Fruit fly (Drosophila melanogaster) ovary, adult (tissue): ENCODE results near the gene CG12519.
"Not testable (repeated sequence)": the region's sequence is repeated elsewhere in the genome, so short reads cannot be mapped to it uniquely, and the experiment has no call there.

Experiments
- CG17801 ChIP-seq: fragments of 200-800 bp; optimal IDR thresholded peaks from 2 replicates; lab custom pipeline; 2019; ENCODE audit warnings: missing biosample characterization, mild to moderate bottlenecking, missing genetic modification characterization, moderate library complexity; ENCODE audit not compliant: partially characterized antibody

The CG12519 gene

DNA sequence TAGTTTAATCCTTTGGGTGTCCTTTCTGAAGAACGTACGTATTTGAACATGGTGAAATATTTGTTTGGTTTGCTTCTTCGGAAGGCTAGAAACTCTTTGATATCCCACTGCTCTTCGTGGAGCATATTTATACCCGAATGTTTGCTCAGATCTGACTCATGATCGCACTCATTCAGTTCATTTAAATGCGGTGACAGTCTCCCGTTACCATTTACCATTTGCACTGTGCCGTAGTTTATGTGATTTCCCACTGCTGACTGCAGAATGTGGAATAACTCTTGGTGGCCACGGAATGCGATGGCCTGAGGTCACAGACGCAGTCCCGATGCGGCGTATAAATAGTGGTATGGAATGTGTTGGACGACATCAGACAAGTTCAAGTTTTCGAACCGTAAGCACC, at the start of gene CG12519, which contains the start of gene 825-Oak:
Gene CG12519 (plus strand): TSS at position 364 of the 400 bp plus-strand sequence.
Gene 825-Oak (minus strand): TSS at position 101 of the 400 bp plus-strand sequence.
- not testable (repeated sequence) for TF ChIP-seq CG17801 (GFP tag; lab: Kevin White, UChicago)

DNA sequence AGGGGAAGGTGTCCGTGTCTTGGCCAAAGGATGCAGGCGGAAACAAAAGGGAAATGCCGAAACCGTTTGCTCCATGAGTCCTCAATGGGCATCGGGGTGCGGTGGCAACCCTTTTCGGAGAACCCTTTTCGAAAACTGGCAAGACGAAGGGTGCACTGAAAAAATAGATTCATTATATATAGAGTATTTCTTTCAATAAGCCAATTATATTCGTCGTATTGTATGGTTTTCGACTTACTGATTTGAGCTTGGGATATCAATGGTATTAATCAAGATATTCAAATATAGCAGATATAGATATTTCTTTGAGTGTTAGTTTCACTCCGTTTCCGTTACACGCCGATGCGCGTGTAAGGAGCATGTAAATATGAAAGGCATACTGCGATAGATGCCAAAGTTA, 30.1 kb upstream of the CG12519 start:
- no peak for TF ChIP-seq CG17801 (GFP tag; lab: Kevin White, UChicago)

DNA sequence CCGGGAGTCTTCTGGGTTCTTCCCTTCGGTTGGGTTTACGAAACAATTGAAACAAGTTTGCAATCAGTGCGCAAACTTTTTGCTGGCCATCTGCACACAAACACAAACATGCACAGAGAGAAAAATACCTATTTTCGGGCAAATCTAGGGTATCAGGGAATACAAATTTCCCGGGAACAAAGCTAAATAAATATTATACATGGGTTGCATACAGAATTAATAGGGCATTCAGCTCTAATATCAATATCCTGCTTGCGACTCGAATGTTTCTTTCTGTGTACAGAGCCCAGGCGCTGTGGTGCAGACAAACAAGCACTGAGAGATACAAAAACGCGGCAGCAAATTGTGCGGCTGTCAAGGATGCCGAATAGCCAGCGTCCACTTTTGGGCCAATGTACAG, 28.2 kb upstream of the CG12519 start:
- TF ChIP-seq CG17801 (GFP tag; lab: Kevin White, UChicago): no peak

DNA sequence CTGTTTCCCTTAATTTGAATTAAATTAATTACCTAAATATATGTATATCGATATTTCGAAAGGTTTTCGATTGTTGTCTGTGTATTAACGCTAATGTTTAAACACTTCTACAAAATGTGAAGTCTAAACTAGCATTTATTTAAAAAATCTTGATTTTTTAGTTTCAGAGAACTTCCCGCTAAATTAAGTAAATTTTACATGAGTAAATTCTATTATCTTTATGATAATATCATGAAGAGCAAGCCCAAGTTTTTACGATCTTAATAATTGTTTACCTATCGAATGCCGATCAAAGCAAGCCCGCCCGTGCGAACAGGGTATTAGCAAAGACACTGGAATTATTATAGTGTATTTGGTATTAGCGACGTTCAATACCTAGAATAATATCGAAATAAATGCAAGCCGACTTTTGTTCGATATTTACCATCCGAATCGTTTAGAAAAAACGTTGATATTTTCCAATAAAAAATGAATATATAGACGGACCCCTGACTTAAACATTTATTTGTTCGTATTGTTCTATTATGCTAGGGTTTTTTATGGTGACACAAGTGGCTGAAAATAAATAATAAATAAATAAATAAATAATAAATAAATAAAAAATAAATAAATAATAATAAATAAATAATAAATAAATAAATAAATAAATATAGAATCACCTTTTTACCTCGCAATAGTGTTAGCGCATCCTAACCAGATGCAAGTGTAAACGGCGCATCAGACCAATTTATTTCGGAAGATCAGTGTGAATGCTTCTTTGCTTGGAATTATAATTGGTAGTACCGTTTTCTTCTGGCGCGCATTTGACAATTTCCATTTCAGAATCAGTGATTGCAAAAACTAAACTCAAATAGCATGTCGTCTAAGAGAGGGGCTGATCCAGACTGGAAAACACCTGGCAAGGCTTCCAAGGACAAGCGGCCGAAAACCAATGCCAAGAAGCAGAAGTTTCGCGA, 25.6 kb upstream of the CG12519 start, which contains the start of the genes CG33062 and Chd3:
Gene CG33062 (minus strand): TSS at position 51 of the 956 bp plus-strand sequence.
Gene Chd3 (plus strand): TSS at position 780 of the 956 bp plus-strand sequence.
- no peak for TF ChIP-seq CG17801 (GFP tag; lab: Kevin White, UChicago)

DNA sequence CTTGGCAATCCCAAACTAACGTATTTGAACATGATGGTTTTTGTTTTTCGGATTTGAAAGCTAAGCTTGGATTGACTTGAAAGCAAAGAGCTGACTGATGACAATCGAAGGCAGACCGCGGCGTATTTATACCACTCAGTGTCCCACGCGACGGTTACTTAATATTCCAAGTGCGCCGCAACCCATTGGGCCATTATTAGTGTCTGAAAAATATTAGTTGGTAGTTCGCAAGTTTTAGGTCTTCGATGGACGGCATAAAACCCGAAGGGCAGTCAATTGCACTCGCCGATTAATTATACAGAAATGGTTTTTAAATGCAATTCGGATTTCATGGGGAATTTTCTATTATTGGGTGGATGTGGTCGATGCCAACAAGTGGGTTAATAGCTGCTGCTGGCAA, 7.6 kb upstream of the CG12519 start, which contains the start of gene CG14095:
Gene CG14095 (minus strand): TSS at position 101 of the 400 bp plus-strand sequence.
- TF ChIP-seq CG17801 (GFP tag; lab: Kevin White, UChicago): no peak

DNA sequence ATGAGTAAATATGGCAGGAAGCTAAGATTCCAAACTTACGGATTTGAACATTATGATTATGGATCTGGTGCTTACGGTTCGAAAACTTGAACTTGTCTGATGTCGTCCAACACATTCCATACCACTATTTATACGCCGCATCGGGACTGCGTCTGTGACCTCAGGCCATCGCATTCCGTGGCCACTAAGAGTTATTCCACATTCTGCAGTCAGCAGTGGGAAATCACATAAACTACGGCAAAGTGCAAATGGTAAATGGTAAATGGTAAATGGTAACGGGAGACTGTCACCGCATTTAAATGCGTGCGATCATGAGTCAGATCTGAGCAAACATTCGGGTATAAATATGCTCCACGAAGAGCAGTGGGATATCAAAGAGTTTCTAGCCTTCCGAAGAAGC, 5.3 kb upstream of the CG12519 start, which contains the start of the genes CG14096 and CG32214:
Gene CG14096 (minus strand): TSS at position 101 of the 400 bp plus-strand sequence.
Gene CG32214 (plus strand): TSS at position 368 of the 400 bp plus-strand sequence.
- TF ChIP-seq CG17801 (GFP tag; lab: Kevin White, UChicago): not testable (repeated sequence)

DNA sequence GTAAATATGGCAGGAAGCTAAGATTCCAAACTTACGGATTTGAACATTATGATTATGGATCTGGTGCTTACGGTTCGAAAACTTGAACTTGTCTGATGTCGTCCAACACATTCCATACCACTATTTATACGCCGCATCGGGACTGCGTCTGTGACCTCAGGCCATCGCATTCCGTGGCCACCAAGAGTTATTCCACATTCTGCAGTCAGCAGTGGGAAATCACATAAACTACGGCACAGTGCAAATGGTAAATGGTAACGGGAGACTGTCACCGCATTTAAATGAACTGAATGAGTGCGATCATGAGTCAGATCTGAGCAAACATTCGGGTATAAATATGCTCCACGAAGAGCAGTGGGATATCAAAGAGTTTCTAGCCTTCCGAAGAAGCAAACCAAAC, 3.2 kb downstream of the CG12519 start, which contains the start of the genes CG18294 and CG32213:
Gene CG18294 (minus strand): TSS at position 101 of the 400 bp plus-strand sequence.
Gene CG32213 (plus strand): TSS at position 362 of the 400 bp plus-strand sequence.
- not testable (repeated sequence) for TF ChIP-seq CG17801 (GFP tag; lab: Kevin White, UChicago)

DNA sequence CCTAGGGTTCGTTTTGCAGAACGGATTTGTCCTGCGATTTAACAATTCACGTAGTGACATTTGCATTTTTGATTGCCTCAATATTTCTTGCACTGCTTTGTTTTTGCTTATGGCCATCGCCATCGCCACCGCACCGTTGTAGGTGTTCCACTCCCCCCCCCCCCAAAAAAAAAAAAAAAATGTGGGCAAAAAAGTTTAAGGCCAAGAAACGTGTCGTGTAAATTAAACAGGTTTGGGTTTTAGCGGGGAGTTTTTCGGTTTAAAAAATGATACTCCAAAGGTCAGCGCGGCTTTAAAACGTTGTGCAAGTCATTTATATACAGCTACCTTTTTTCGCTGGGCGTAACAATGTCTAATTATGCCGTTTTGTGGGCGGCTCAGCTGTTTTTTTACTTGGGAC, 8.9 kb downstream of the CG12519 start:
- no peak for TF ChIP-seq CG17801 (GFP tag; lab: Kevin White, UChicago)

DNA sequence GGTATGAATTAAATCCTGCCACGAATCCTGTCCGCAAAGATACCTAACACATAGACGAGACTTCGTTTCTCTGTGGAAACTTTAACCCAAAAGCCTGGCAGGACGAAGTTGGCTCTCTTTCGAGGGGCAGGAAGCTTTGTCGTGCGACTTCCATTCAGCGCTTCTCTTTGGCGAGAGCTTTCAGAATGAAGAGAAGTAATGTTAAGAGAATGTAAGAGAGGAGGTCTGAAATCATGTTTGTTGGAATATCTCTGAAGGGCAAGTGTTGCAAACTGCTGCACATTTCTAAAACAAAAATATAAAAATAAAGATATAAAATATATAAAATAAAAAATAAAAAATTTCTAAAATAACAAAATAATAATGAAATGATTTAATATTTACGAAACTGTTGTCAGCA, 9.7 kb downstream of the CG12519 start:
- TF ChIP-seq CG17801 (GFP tag; lab: Kevin White, UChicago): no peak

DNA sequence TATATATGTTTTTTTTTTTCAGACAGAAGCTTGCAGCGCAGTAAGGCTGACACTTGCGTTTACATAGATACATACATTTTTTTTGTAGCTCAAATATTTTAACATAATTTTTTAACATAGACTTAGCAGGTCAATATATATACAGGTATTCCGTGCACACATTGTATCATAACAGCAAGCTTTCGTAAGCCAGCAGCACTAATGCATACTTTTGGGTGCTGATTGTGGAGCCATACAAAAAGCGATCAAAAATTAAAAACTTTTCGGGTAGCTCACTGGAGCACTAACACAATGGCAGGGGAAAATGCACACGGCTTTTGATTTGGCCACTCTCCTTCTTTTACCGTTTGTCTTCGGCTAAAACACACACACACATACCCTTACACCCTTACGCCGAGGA, 10.7 kb downstream of the CG12519 start:
- TF ChIP-seq CG17801 (GFP tag; lab: Kevin White, UChicago): no peak

DNA sequence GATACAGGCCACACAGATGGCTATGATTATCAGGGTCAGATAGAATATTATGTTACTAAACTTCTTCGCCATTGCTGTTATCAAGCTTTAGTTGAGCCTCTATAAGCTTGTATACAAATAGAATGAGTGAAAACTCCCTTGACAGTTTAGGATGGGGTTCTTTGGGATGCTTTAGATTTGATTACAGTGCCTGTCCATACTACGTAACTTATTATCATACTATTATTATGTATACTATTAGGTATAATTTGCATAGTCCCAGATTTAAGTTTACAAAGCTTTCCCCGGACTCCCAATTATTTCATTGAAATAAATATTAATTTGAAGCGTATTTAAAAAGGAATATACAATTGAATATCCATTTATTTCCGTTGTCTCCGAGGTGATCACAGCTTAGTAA, 14.1 kb downstream of the CG12519 start, which contains the start of gene brv1:
Gene brv1 (minus strand): TSS at position 101 of the 400 bp plus-strand sequence.
- no peak for TF ChIP-seq CG17801 (GFP tag; lab: Kevin White, UChicago)

DNA sequence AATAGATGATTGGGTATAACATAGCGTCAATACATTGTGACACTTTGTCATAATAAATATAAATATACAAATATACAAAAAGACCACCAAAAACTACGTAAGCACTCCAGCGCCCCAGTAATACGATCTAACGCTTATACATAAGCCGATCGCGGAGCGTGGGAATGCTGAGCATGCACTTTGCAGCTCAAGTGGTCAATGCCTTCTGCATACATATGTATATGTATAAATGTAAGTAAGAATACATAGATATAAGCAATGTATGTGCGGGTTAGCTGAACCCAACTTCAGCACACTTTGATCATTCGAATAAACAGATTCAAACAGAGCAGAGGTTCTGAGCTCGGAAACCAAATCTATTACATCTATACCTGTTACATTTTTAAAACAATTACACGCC, 15.0 kb downstream of the CG12519 start, which contains the start of gene CG32212:
Gene CG32212 (plus strand): TSS at position 301 of the 400 bp plus-strand sequence.
- TF ChIP-seq CG17801 (GFP tag; lab: Kevin White, UChicago): not testable (repeated sequence)

DNA sequence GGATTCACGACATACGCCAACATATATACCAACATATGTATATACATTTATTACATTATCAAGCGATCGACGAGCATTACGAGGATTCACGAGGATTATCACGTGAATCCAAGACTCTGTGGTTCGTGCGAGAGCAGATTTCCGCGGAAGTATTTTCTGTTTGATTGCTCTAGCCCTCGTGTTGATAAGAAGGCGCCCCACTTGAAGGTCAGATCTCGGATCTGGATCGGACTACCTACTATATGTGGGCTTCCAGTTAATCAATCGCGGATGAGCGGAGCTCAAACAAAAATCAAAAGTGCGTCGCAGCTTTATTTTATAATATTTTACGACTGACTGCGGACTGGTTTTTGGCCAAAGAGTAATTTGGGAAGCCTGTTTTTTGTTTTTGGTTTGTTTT, 22.7 kb downstream of the CG12519 start:
- TF ChIP-seq CG17801 (GFP tag; lab: Kevin White, UChicago): no peak

DNA sequence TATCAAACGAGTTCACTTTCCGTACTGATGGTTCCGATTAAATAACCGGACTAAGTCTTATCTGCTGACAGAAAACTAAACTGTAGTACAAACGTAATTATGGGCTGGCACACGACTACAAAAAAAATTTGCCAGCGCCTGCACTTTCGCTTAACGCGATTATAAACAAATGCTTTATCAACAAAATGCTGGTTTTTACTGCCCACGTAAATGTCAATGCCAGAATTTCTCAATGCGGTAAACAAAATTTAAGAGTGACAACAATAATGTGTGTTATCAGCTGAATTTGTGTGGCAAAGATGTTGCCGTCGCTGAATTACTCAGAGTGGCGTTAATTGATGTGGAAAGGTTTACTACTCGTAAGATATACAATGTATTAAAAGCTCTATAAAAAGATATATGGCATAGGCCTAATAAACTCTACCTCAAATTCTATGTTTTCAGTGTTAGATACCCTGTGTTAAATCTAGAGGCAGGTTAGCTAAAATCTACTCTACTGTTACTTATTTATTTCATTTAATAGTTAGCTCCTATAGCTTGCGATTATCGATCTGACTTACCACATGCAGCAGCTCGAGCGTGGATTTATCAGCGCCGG, 23.8 kb downstream of the CG12519 start:
- peak; percentile 43 for TF ChIP-seq CG17801 (GFP tag; lab: Kevin White, UChicago)

DNA sequence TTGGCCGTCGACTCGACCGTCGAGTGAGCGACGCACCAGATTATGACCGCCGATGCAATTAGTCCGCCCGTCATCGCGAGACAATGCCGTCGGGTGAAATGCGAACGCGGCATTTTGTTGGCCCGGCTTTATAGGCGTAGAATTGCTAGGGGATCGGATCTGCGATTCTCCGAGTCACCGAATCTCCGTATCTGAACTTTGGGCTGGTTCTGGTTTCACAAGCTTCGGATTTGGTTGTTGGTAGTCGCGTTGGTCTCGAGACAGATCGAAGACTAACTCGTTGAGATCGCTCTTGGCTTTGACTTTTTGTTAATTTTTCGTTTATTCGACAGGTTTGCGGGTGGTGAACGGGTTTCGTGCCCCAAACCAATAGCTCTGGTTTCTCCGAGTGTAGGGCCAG, 24.3 kb downstream of the CG12519 start:
- no peak for TF ChIP-seq CG17801 (GFP tag; lab: Kevin White, UChicago)
